Worm (Caenorhabditis elegans) whole organism, L2 larva: Measurements from ENCODE around the gene K10C2.14.

Experiments
- ZK546.5 ChIP-seq: sonication (generic microtip); optimal IDR thresholded peaks from 2 replicates; lab custom pipeline; 2017; ENCODE audit warnings: missing biosample characterization, missing genetic modification characterization
- ama-1 ChIP-seq: fragments of 150-350 bp; optimal IDR thresholded peaks from 2 replicates; lab custom pipeline; 2018; ENCODE audit warnings: inconsistent platforms
- ceh-16 ChIP-seq: fragments of 150-350 bp; optimal IDR thresholded peaks from 2 replicates; lab custom pipeline; 2014; ENCODE audit warnings: missing biosample characterization, missing genetic modification characterization
- egl-27 ChIP-seq: sonication (generic microtip); optimal IDR thresholded peaks from 3 replicates; lab custom pipeline; 2017; ENCODE audit warnings: missing biosample characterization, missing genetic modification reagents, missing genetic modification characterization
- elt-1 ChIP-seq: fragments of 150-350 bp; optimal IDR thresholded peaks from 2 replicates; lab custom pipeline; 2014; ENCODE audit warnings: missing biosample characterization, missing genetic modification characterization
- nhr-11 ChIP-seq: fragments of 150-350 bp; optimal IDR thresholded peaks from 2 replicates; lab custom pipeline; 2014; ENCODE audit warnings: missing biosample characterization, missing genetic modification characterization
- nhr-237 ChIP-seq: fragments of 150-350 bp; optimal IDR thresholded peaks from 2 replicates; lab custom pipeline; 2014; ENCODE audit warnings: missing biosample characterization, missing genetic modification characterization
- nhr-77 ChIP-seq: fragments of 150-350 bp; optimal IDR thresholded peaks from 2 replicates; lab custom pipeline; 2014; ENCODE audit warnings: missing biosample characterization, missing genetic modification characterization
- sma-3 ChIP-seq: sonication (generic microtip); optimal IDR thresholded peaks from 2 replicates; lab custom pipeline; 2016; ENCODE audit warnings: missing genetic modification reagents, missing genetic modification characterization, missing compliant biosample characterization
- unc-39 ChIP-seq: fragments of 150-350 bp; optimal IDR thresholded peaks from 2 replicates; lab custom pipeline; 2014; ENCODE audit warnings: missing biosample characterization, missing genetic modification characterization
- ztf-11 ChIP-seq: sonication (generic microtip); optimal IDR thresholded peaks from 2 replicates; lab custom pipeline; 2017; ENCODE audit warnings: missing biosample characterization, missing genetic modification characterization

DNA sequence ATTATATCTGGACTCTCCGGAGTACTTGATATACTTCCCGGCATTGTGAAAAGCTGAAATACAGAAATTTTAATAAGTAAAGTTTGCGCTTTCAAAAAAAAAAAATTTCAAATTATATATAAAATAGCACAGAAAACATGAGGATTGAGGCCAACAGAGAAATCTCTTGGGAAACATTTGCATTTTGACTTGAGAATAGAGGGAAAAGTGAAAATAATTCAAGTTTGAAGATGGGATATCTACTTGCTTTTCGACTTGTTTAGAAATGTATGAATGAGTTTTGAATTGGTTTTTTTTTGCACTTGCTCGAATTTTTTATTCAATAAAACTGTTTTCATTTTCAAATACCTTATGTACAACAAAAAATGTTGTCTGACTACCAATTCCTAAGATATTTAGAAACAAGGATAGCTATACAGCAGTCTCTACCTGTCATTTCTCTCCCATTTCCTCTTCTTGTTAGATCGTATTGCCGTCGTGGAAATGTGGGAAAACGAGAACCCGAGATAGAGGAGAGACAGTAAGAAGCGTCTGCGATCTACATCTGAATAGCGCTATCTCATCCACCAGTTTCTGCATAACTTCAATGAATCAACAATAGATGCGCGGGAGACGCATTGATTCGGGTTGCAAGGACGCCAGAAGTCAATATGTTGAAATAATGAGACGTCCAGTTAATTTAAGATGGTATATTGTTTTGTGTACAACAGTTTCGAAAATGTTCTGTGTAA is 23.8 kb downstream of the K10C2.14 start, which contains the start of gene T22E5.6:
- TF ChIP-seq ceh-16 (tag; lab: Kevin White, UChicago): no peak
- TF ChIP-seq nhr-77 (tag; lab: Kevin White, UChicago): no peak
- TF ChIP-seq ZK546.5 (tag; lab: Kevin White, UChicago): no peak
- no peak for TF ChIP-seq ztf-11 (tag; lab: Kevin White, UChicago)
- TF ChIP-seq egl-27 (tag; lab: Kevin White, UChicago): no peak
- no peak for TF ChIP-seq unc-39 (tag; lab: Kevin White, UChicago)
- no peak for TF ChIP-seq ama-1 (lab: Kevin White, UChicago)
- TF ChIP-seq sma-3: no peak
- TF ChIP-seq elt-1 (tag; lab: Kevin White, UChicago): no peak
- TF ChIP-seq nhr-11 (tag; lab: Kevin White, UChicago): no peak
- no peak for TF ChIP-seq nhr-237 (tag; lab: Kevin White, UChicago)
